Fruit fly (Drosophila melanogaster): ENCODE data around the gene CG12278.

- TF ChIP-seq mld (GFP tag; IDR thresholded peaks at IDR 0.05; ENCODE audit: partially characterized antibody) (no peak), HmgD (GFP tag; optimal IDR thresholded peaks at IDR 0.05) (no peak), tgo (GFP tag; IDR thresholded peaks at IDR 0.05) (no peak), dysf (GFP tag; IDR thresholded peaks at IDR 0.05) (no peak)
Measured at dm6 chr3R:21050875-21051274, 7.0 kb downstream of the CG12278 start, which contains the start of gene Jhbp15.
